Worm (Caenorhabditis elegans) whole organism, midembryonic: Measurements from ENCODE around the gene F54D12.1.

Source experiments
- T22C8.4 ChIP-seq: fragments of 200-800 bp; sonication (Bioruptor generic); IDR thresholded peaks from 2 replicates; pipeline ENCODE4 v1.3.6; 2022; ENCODE audit warnings: missing genetic modification characterization, missing compliant biosample characterization
- med-1 ChIP-seq: sonication (generic microtip); optimal IDR thresholded peaks from 2 replicates; lab custom pipeline; 2017; ENCODE audit warnings: missing genetic modification characterization, mild to moderate bottlenecking, missing compliant biosample characterization, antibody characterized with exemption, missing genetic modification reagents; ENCODE audit not compliant: insufficient read depth
- ref-1 ChIP-seq: fragments of 200-800 bp; sonication (Bioruptor generic); conservative IDR thresholded peaks from 2 replicates; pipeline ENCODE4 v1.3.6; 2022; ENCODE audit warnings: missing genetic modification reagents, missing genetic modification characterization, missing compliant biosample characterization
- tab-1 ChIP-seq: fragments of 200-800 bp; sonication (Bioruptor generic); IDR thresholded peaks from 2 replicates; pipeline ENCODE4 v1.3.6; 2022; ENCODE audit warnings: missing genetic modification characterization, missing compliant biosample characterization
- ztf-29 ChIP-seq: fragments of 200-800 bp; sonication (Bioruptor generic); IDR thresholded peaks from 2 replicates; pipeline ENCODE4 v1.3.6; 2022; ENCODE audit warnings: missing genetic modification reagents, missing genetic modification characterization, missing compliant biosample characterization

ce11 chrII:1374889-1375288 is 25.3 kb upstream of the F54D12.1 start, which contains the start of gene rog-1:
- no peak for TF ChIP-seq tab-1 (GFP tag; lab: Robert Waterston, UW)
- TF ChIP-seq ref-1 (GFP tag; lab: Robert Waterston, UW) = no peak
- no peak for TF ChIP-seq T22C8.4
- no peak for TF ChIP-seq med-1
- TF ChIP-seq ztf-29 (GFP tag; lab: Robert Waterston, UW) = no peak
